Worm (Caenorhabditis elegans): ENCODE data around the gene C09B9.85.
"Not testable (repeated sequence)": the region's sequence is repeated elsewhere in the genome, so short reads cannot be mapped to it uniquely, and the experiment has no call there.

Gene C09B9.85

ce11 chrIV:5025646-5026045 lies at the start of gene C09B9.85:
TSS of gene C09B9.85 (minus strand) at chrIV:5025746.
- TF ChIP-seq snpc-3.4 (tag; optimal IDR thresholded peaks at IDR 0.05) = no peak

- TF ChIP-seq F22D6.2 (tag; optimal IDR thresholded peaks at IDR 0.05) (no peak), somi-1 (GFP tag; optimal IDR thresholded peaks at IDR 0.05) (no peak), C17E4.6 (GFP tag; IDR thresholded peaks at IDR 0.05) (no peak), hrde-1 (tag; optimal IDR thresholded peaks at IDR 0.05; ENCODE audit: borderline replicate concordance) (no peak), F49E8.2 (tag; optimal IDR thresholded peaks at IDR 0.05; ENCODE audit: insufficient read depth) (no peak), lin-35 (GFP tag; optimal IDR thresholded peaks at IDR 0.05) (no peak), zfh-2 (GFP tag; conservative IDR thresholded peaks at IDR 0.05) (no peak), madf-3 (GFP tag; IDR thresholded peaks at IDR 0.05) (no peak), ztf-26 (tag; optimal IDR thresholded peaks at IDR 0.05) (no peak), B0019.2 (GFP tag; conservative IDR thresholded peaks at IDR 0.05) (no peak), hmg-1.2 (GFP tag; IDR thresholded peaks at IDR 0.05) (no peak), B0261.1 (tag; optimal IDR thresholded peaks at IDR 0.05) (no peak)
These were observed 48.3 kb upstream of the C09B9.85 start for ce11 chrIV:5073836-5074235.

ce11 chrIV:5070593-5070992 lies 45.0 kb upstream of the C09B9.85 start, which contains the start of gene C02B10.6:
TSS of gene C02B10.6 (plus strand) at chrIV:5070893.
- not testable (repeated sequence) for TF ChIP-seq Y79H2A.3 (GFP tag; conservative IDR thresholded peaks at IDR 0.05); gei-17 (GFP tag; optimal IDR thresholded peaks at IDR 0.05); lin-40 (tag; optimal IDR thresholded peaks at IDR 0.05)

- TF ChIP-seq ceh-79 (tag; optimal IDR thresholded peaks at IDR 0.05); snpc-1.3 (tag; optimal IDR thresholded peaks at IDR 0.05; ENCODE audit: insufficient read depth); hlh-12 (tag; optimal IDR thresholded peaks at IDR 0.05): not testable (repeated sequence)
These were observed 43.0 kb upstream of the C09B9.85 start, which contains the start of the genes R13H9.6 and rmd-6 for ce11 chrIV:5068541-5068940. TSS of gene R13H9.6 (minus strand) at chrIV:5068641. TSS of gene rmd-6 (plus strand) at chrIV:5068845.

- not testable (repeated sequence) for TF ChIP-seq ets-4 (GFP tag; optimal IDR thresholded peaks at IDR 0.05); zfh-2 (GFP tag; conservative IDR thresholded peaks at IDR 0.05); ztf-22 (GFP tag; optimal IDR thresholded peaks at IDR 0.05)
These were observed 41.3 kb upstream of the C09B9.85 start, which contains the start of gene ttbk-2.2 for ce11 chrIV:5066887-5067286. TSS of gene ttbk-2.2 (minus strand) at chrIV:5066987.

ce11 chrIV:5064961-5065360 lies 39.4 kb upstream of the C09B9.85 start, which contains the start of gene msp-53:
TSS of gene msp-53 (minus strand) at chrIV:5065061.
- not testable (repeated sequence) for TF ChIP-seq attf-5 (GFP tag; optimal IDR thresholded peaks at IDR 0.05); cebp-1 (GFP tag; IDR thresholded peaks at IDR 0.05); cebp-1 (tag; optimal IDR thresholded peaks at IDR 0.05); sea-2 (GFP tag; IDR thresholded peaks at IDR 0.05)

ce11 chrIV:5063297-5063696 lies 37.8 kb upstream of the C09B9.85 start:
- peak; percentile 87 for TF ChIP-seq D2030.7 (GFP tag; IDR thresholded peaks at IDR 0.05)
- no peak for TF ChIP-seq egl-18 (GFP tag; IDR thresholded peaks at IDR 0.05)
- TF ChIP-seq mcd-1 (GFP tag; IDR thresholded peaks at IDR 0.05) = no peak
- no peak for TF ChIP-seq nhr-120 (GFP tag; IDR thresholded peaks at IDR 0.05)
- TF ChIP-seq ama-1 (optimal IDR thresholded peaks at IDR 0.05) = peak; percentile 72
- no peak for TF ChIP-seq ama-1 (GFP tag; optimal IDR thresholded peaks at IDR 0.05)
- no peak for TF ChIP-seq let-607 (tag; optimal IDR thresholded peaks at IDR 0.05)
- TF ChIP-seq fkh-3 (tag; optimal IDR thresholded peaks at IDR 0.05) = no peak
- TF ChIP-seq F49E8.2 (tag; optimal IDR thresholded peaks at IDR 0.05; ENCODE audit: insufficient read depth) = peak; percentile 4
- TF ChIP-seq pbrm-1 (GFP tag; IDR thresholded peaks at IDR 0.05) = peak; percentile 65; the same call in 1 of the 2 replicates
- TF ChIP-seq F55B11.4 (tag; optimal IDR thresholded peaks at IDR 0.05; ENCODE audit: borderline replicate concordance, insufficient read depth) = no peak
- no peak for TF ChIP-seq dpff-1 (tag; optimal IDR thresholded peaks at IDR 0.05)
- TF ChIP-seq akir-1 (GFP tag; optimal IDR thresholded peaks at IDR 0.05) = no peak
- TF ChIP-seq mes-4 (tag; optimal IDR thresholded peaks at IDR 0.05) = no peak

Measured in whole organism, young adult.